Fruit fly (Drosophila melanogaster) whole organism, embryonic: ENCODE data around the gene CG43693.

Experiments used
- CG8924 ChIP-seq: fragments of 200-800 bp; optimal IDR thresholded peaks from 3 replicates; lab custom pipeline; 2019; ENCODE audit warnings: missing biosample characterization, mild to moderate bottlenecking, missing genetic modification characterization, moderate library complexity
- Xrp1 ChIP-seq: fragments of 200-800 bp; sonication (Bioruptor generic); IDR thresholded peaks from 2 replicates; pipeline ENCODE4 v1.3.6; 2022; ENCODE audit warnings: missing biosample characterization, missing genetic modification characterization
- cas ChIP-seq: fragments of 200-800 bp; sonication (Bioruptor generic); IDR thresholded peaks from 2 replicates; pipeline ENCODE4 v1.3.6; 2022; ENCODE audit warnings: missing biosample characterization, missing genetic modification characterization
- gcm ChIP-seq: fragments of 200-800 bp; sonication (Bioruptor generic); optimal IDR thresholded peaks from 2 replicates; lab custom pipeline; 2019; ENCODE audit warnings: missing biosample characterization, mild to moderate bottlenecking, missing genetic modification characterization, moderate library complexity

DNA sequence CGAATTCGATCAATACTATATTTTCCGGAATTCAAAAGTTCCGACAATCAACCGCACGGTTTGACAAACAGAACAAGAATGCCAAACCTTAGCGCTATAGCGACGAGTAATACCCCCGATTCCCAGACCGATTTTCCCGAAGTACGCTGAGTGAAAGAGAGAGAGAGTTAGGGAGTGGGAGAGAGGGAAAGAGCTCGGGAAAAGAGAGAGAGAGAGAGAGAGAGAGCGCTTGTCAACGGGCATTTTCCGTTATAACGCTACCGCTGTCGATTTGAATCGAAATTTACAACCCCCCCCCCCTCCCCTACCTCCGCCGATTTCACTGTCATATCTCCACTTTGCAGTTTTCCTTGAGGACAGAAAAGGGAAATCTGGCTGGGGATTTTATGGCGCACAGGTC is 4.6 kb downstream of the CG43693 start:
- no peak for TF ChIP-seq Xrp1 (GFP tag; lab: Robert Waterston, UW)
- TF ChIP-seq CG8924 (tag; lab: Kevin White, UChicago) = no peak
- TF ChIP-seq cas = no peak
- no peak for TF ChIP-seq gcm (GFP tag; lab: Kevin White, UChicago)
